Worm (Caenorhabditis elegans): Measurements from ENCODE around the gene ipmk-1.

DNA sequence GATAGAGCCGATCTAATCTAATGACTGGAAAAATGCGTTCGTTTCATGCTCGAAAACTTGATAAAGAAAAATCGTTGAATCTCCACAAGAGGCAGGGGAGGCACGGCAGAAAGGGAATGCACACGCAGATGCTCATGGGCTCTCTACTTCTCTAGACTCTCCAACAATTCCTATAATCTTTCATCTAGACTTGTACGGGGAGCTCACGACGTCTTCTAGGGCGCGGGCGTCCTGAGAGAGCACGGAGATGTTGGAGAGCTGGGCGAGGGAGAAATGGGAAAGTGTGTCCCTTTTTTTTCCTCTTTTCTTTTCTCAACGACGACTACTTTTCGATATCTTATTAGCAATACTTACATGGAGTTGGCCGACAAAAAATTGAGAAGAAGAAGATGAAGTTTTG lies 35.3 kb downstream of the ipmk-1 start:
- TF ChIP-seq W03F9.2 (tag; optimal IDR thresholded peaks at IDR 0.05) (no peak), dao-5 (tag; optimal IDR thresholded peaks at IDR 0.05) (no peak), him-1 (tag; optimal IDR thresholded peaks at IDR 0.05) (no peak)

Data from whole organism, L4/young adult.